Fruit fly (Drosophila melanogaster): Measurements from ENCODE around the gene mRpS6.
A peak's percentile ranks its signal among the peaks of the same experiment; 100 is the strongest.

mRpS6 gene

dm6 chr3L:4409898-4410629, 45.7 kb downstream of the mRpS6 start:
- TF ChIP-seq Eip78C (GFP tag): peak; percentile 20
- no peak for TF ChIP-seq Eip75B (GFP tag; optimal IDR thresholded peaks at IDR 0.05)

- TF ChIP-seq Eip75B (GFP tag; optimal IDR thresholded peaks at IDR 0.05): no peak
- TF ChIP-seq CG1621 (tag; optimal IDR thresholded peaks at IDR 0.05): no peak
- no peak for TF ChIP-seq eg (GFP tag; IDR thresholded peaks at IDR 0.05)
- TF ChIP-seq CG34406 (GFP tag; optimal IDR thresholded peaks at IDR 0.05): no peak
- TF ChIP-seq lz (GFP tag; optimal IDR thresholded peaks at IDR 0.05): no peak
- TF ChIP-seq Smox (GFP tag; optimal IDR thresholded peaks at IDR 0.05): peak; percentile 19
- TF ChIP-seq CG9139 (GFP tag; optimal IDR thresholded peaks at IDR 0.05): no peak
- TF ChIP-seq CG16779 (tag; optimal IDR thresholded peaks at IDR 0.05): no peak
- TF ChIP-seq Lpt (GFP tag; optimal IDR thresholded peaks at IDR 0.05): no peak
- no peak for TF ChIP-seq CG11294 (GFP tag; IDR thresholded peaks at IDR 0.05)
- peak; percentile 30 for TF ChIP-seq esn (GFP tag; optimal IDR thresholded peaks at IDR 0.05)
- peak; percentile 19 for TF ChIP-seq acj6 (GFP tag; optimal IDR thresholded peaks at IDR 0.05)
- TF ChIP-seq cyc (GFP tag; optimal IDR thresholded peaks at IDR 0.05): no peak
- no peak for TF ChIP-seq CG6163 (GFP tag; IDR thresholded peaks at IDR 0.05)
- no peak for TF ChIP-seq CG7368 (GFP tag; optimal IDR thresholded peaks at IDR 0.05)
- TF ChIP-seq CG8319 (GFP tag; optimal IDR thresholded peaks at IDR 0.05): no peak
- TF ChIP-seq achi (GFP tag; optimal IDR thresholded peaks at IDR 0.05): no peak
- peak; percentile 69 for TF ChIP-seq vri (GFP tag; optimal IDR thresholded peaks at IDR 0.05)
- TF ChIP-seq Ets96B (tag; optimal IDR thresholded peaks at IDR 0.05): no peak
- no peak for TF ChIP-seq net (GFP tag; optimal IDR thresholded peaks at IDR 0.05)
- no peak for TF ChIP-seq CG6808 (GFP tag; optimal IDR thresholded peaks at IDR 0.05)
- peak; percentile 73 for TF ChIP-seq svp (GFP tag)
- TF ChIP-seq spab (GFP tag; optimal IDR thresholded peaks at IDR 0.05): no peak
- TF ChIP-seq Sox102F (GFP tag; optimal IDR thresholded peaks at IDR 0.05): peak; percentile 48
- peak; percentile 24 for TF ChIP-seq Met (GFP tag; optimal IDR thresholded peaks at IDR 0.05)
- TF ChIP-seq pdm3 (GFP tag; optimal IDR thresholded peaks at IDR 0.05): no peak
- no peak for TF ChIP-seq fd85E (GFP tag; optimal IDR thresholded peaks at IDR 0.05)
- no peak for TF ChIP-seq dsx (GFP tag; optimal IDR thresholded peaks at IDR 0.05; ENCODE audit: poor library complexity, severe bottlenecking)
- no peak for TF ChIP-seq CG31627 (GFP tag; optimal IDR thresholded peaks at IDR 0.05)
- TF ChIP-seq CG3919 (GFP tag; optimal IDR thresholded peaks at IDR 0.05): no peak
- TF ChIP-seq ss (GFP tag; optimal IDR thresholded peaks at IDR 0.05): no peak
- TF ChIP-seq Gug (GFP tag; IDR thresholded peaks at IDR 0.05): no peak
- no peak for TF ChIP-seq dac (GFP tag; optimal IDR thresholded peaks at IDR 0.05)
- no peak for TF ChIP-seq CG11902 (GFP tag; optimal IDR thresholded peaks at IDR 0.05)
- TF ChIP-seq Hr39 (GFP tag; optimal IDR thresholded peaks at IDR 0.05): peak; percentile 24
- TF ChIP-seq topi (GFP tag; optimal IDR thresholded peaks at IDR 0.05): peak; percentile 23
- no peak for TF ChIP-seq CG8632 (GFP tag; optimal IDR thresholded peaks at IDR 0.05)
- no peak for TF ChIP-seq Ets21C (GFP tag; optimal IDR thresholded peaks at IDR 0.05)
- TF ChIP-seq Eip78C (GFP tag): peak; percentile 67
- TF ChIP-seq Sox14 (GFP tag; optimal IDR thresholded peaks at IDR 0.05): no peak
- TF ChIP-seq CG10669 (GFP tag; optimal IDR thresholded peaks at IDR 0.05): no peak
- no peak for TF ChIP-seq CG3032 (tag; optimal IDR thresholded peaks at IDR 0.05)
- no peak for TF ChIP-seq CG15336 (GFP tag; IDR thresholded peaks at IDR 0.05)
- no peak for TF ChIP-seq CG6854 (GFP tag; optimal IDR thresholded peaks at IDR 0.05)
- peak; percentile 21 for TF ChIP-seq Hr4 (GFP tag; optimal IDR thresholded peaks at IDR 0.05)
- TF ChIP-seq Sox15 (GFP tag; optimal IDR thresholded peaks at IDR 0.05): no peak
- TF ChIP-seq CG8119 (GFP tag; IDR thresholded peaks at IDR 0.05): no peak
- TF ChIP-seq salr (GFP tag; optimal IDR thresholded peaks at IDR 0.05): no peak
These were observed 46.9 kb downstream of the mRpS6 start for dm6 chr3L:4411025-4411873.

All from whole organism, prepupa.